Worm (Caenorhabditis elegans) whole organism, L4 larva: ENCODE data around the gene tag-280.

Source experiments
- F10B5.3 ChIP-seq: sonication (generic microtip); optimal IDR thresholded peaks from 2 replicates; lab custom pipeline; 2016; ENCODE audit warnings: mild to moderate bottlenecking, missing genetic modification characterization, missing compliant biosample characterization
- F26F4.8 ChIP-seq: fragments of 200-800 bp; sonication (Bioruptor generic); conservative IDR thresholded peaks from 2 replicates; pipeline ENCODE4 v1.3.6; 2022; ENCODE audit warnings: missing genetic modification characterization, missing compliant biosample characterization
- F37D6.2 ChIP-seq: sonication (generic microtip); optimal IDR thresholded peaks from 2 replicates; lab custom pipeline; 2016; ENCODE audit warnings: mild to moderate bottlenecking, missing genetic modification characterization, missing compliant biosample characterization
- Y75B8A.6 ChIP-seq: fragments of 200-800 bp; sonication (Bioruptor generic); IDR thresholded peaks from 2 replicates; pipeline ENCODE4 v1.3.6; 2022; ENCODE audit warnings: missing genetic modification reagents, missing genetic modification characterization, missing compliant biosample characterization
- aha-1 ChIP-seq: fragments of 150-350 bp; peaks from one replicate; lab custom pipeline; 2014; ENCODE audit warnings: missing biosample characterization, missing genetic modification characterization
- ceh-32 ChIP-seq: sonication (generic microtip); optimal IDR thresholded peaks from 2 replicates; lab custom pipeline; 2016; ENCODE audit warnings: mild to moderate bottlenecking, missing genetic modification characterization, missing compliant biosample characterization; ENCODE audit not compliant: poor library complexity
- ceh-62 ChIP-seq: sonication (generic microtip); optimal IDR thresholded peaks from 2 replicates; lab custom pipeline; 2017; ENCODE audit warnings: missing biosample characterization, missing genetic modification characterization
- ces-1 ChIP-seq: fragments of 150-350 bp; sonication (generic microtip); optimal IDR thresholded peaks from 4 replicates; lab custom pipeline; 2014; ENCODE audit warnings: missing biosample characterization, missing genetic modification reagents, missing genetic modification characterization
- cey-2 ChIP-seq: sonication (generic microtip); optimal IDR thresholded peaks from 3 replicates; lab custom pipeline; 2017; ENCODE audit warnings: missing genetic modification characterization, mild to moderate bottlenecking, missing compliant biosample characterization, antibody characterized with exemption, borderline replicate concordance; ENCODE audit not compliant: insufficient read depth
- daf-19 ChIP-seq: fragments of 200-800 bp; sonication (Bioruptor generic); conservative IDR thresholded peaks from 2 replicates; pipeline ENCODE4 v1.3.6; 2022; ENCODE audit warnings: missing genetic modification characterization, missing compliant biosample characterization
- dpl-1 ChIP-seq: fragments of 150-350 bp; optimal IDR thresholded peaks from 2 replicates; lab custom pipeline; 2014; ENCODE audit warnings: missing biosample characterization, missing genetic modification reagents, missing genetic modification characterization
- fkh-10 ChIP-seq: fragments of 150-350 bp; optimal IDR thresholded peaks from 2 replicates; lab custom pipeline; 2014; ENCODE audit warnings: missing biosample characterization, missing genetic modification reagents, missing genetic modification characterization
- gei-8 ChIP-seq: fragments of 200-800 bp; sonication (Bioruptor generic); optimal IDR thresholded peaks from 2 replicates; lab custom pipeline; 2018; ENCODE audit warnings: mild to moderate bottlenecking, missing genetic modification characterization, missing compliant biosample characterization
- lim-7 ChIP-seq: fragments of 200-800 bp; sonication (Bioruptor generic); IDR thresholded peaks from 2 replicates; pipeline ENCODE4 v1.3.6; 2022; ENCODE audit warnings: missing genetic modification characterization, missing compliant biosample characterization
- lin-15B ChIP-seq: fragments of 150-350 bp; sonication (generic microtip); optimal IDR thresholded peaks from 3 replicates; lab custom pipeline; 2014; ENCODE audit warnings: missing biosample characterization, missing genetic modification characterization
- madf-9 ChIP-seq: fragments of 200-800 bp; sonication (Bioruptor generic); conservative IDR thresholded peaks from 2 replicates; pipeline ENCODE4 v1.3.6; 2022; ENCODE audit warnings: missing genetic modification reagents, missing genetic modification characterization, missing compliant biosample characterization
- nhr-10 ChIP-seq: fragments of 150-350 bp; optimal IDR thresholded peaks from 2 replicates; lab custom pipeline; 2014; ENCODE audit warnings: missing biosample characterization, missing genetic modification characterization
- nhr-25 ChIP-seq: sonication (generic microtip); optimal IDR thresholded peaks from 2 replicates; lab custom pipeline; 2017; ENCODE audit warnings: missing genetic modification characterization, mild to moderate bottlenecking, missing compliant biosample characterization, antibody characterized with exemption, moderate library complexity, borderline replicate concordance; ENCODE audit not compliant: insufficient read depth
- nhr-41 ChIP-seq: fragments of 200-800 bp; sonication (Bioruptor generic); IDR thresholded peaks from 2 replicates; pipeline ENCODE4 v1.3.6; 2022; ENCODE audit warnings: missing genetic modification reagents, missing genetic modification characterization, missing compliant biosample characterization
- rbr-2 ChIP-seq: sonication (generic microtip); optimal IDR thresholded peaks from 2 replicates; lab custom pipeline; 2016; ENCODE audit warnings: missing genotype, missing genetic modification characterization, missing compliant biosample characterization
- sdz-12 ChIP-seq: fragments of 200-800 bp; sonication (Bioruptor generic); optimal IDR thresholded peaks from 2 replicates; lab custom pipeline; 2018; ENCODE audit warnings: mild to moderate bottlenecking, missing genetic modification characterization, missing compliant biosample characterization
- set-16 ChIP-seq: fragments of 200-800 bp; sonication (Bioruptor generic); IDR thresholded peaks from 2 replicates; pipeline ENCODE4 v1.3.6; 2022; ENCODE audit warnings: missing genetic modification reagents, missing genetic modification characterization, missing compliant biosample characterization
- tag-97 ChIP-seq: fragments of 200-800 bp; sonication (Bioruptor generic); IDR thresholded peaks from 2 replicates; pipeline ENCODE4 v1.3.6; 2022; ENCODE audit warnings: missing genetic modification characterization, missing compliant biosample characterization
- unc-130 ChIP-seq: sonication (generic microtip); optimal IDR thresholded peaks from 2 replicates; lab custom pipeline; 2016; ENCODE audit warnings: missing genetic modification reagents, missing genetic modification characterization, missing compliant biosample characterization
- vab-7 ChIP-seq: fragments of 200-800 bp; sonication (Bioruptor generic); IDR thresholded peaks from 2 replicates; pipeline ENCODE4 v1.3.6; 2022; ENCODE audit warnings: missing genetic modification reagents, missing genetic modification characterization, missing compliant biosample characterization
- zip-11 ChIP-seq: fragments of 200-800 bp; sonication (Bioruptor generic); IDR thresholded peaks from 2 replicates; pipeline ENCODE4 v1.3.6; 2022; ENCODE audit warnings: missing genetic modification characterization, missing compliant biosample characterization
- ztf-7 ChIP-seq: fragments of 150-350 bp; optimal IDR thresholded peaks from 2 replicates; lab custom pipeline; 2014; ENCODE audit warnings: missing biosample characterization, missing genetic modification characterization

Gene tag-280

DNA sequence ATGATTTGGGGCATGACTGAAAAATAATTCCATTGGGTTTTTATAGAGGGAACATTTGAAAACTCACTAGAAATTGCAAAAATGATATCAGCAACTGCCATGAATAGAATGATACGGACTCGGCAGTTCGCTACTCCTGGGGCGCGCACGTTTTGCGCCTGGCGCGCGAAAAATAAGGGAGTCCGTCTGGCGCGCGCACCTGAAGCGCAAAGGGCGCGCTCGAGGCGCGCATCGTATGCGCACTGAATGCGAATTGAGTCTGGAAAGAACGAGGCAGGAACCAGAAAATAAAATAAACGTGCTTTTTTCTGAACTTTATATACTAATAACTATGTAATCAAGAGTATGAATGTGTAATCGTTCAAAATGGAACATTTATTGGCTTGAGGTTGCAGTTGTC, 19.3 kb upstream of the tag-280 start, which contains the start of gene Y57A10C.10:
Y57A10C.10 (minus strand) TSS at position 101 of the 400 bp plus-strand sequence.
- TF ChIP-seq set-16 (GFP tag; lab: Robert Waterston, UW): peak; percentile 12; the same call in 1 of the 2 replicates

DNA sequence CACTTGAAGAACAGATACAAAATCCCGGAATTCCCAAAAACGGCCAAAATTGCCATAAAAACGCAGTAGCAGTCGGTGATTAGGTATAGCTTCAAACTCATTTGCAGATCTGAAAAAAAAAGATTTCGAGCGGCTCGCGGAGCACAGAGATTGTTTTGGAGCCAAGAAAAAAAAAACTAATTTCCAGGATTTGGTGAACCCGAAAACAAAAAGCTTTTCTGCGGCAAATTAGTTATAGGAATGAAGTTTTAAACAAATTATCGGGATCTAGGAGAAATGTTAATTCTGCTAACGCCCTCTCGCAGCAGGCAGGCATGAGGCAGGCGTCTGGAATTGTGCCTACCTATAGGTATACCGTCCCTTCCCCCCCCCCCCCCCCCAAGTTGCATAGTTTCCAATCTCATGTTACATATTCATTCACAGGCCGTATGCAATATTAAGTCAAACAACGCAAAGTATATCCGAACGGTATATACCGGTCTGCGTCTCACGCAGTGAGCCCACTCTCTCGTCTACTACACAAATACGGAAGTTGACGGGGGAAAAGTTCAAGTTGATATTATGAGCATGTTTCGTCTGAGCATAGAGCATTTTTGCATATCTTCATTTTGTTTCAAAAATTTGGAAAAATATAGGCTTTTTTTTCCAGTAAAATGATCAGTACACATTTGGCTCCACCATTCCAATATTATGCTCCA, 15.6 kb upstream of the tag-280 start, which contains the start of the genes W05H5.1 and pitr-6:
W05H5.1 (minus strand) TSS at position 101 of the 698 bp plus-strand sequence.
pitr-6 (plus strand) TSS at position 648 of the 698 bp plus-strand sequence.
- TF ChIP-seq Y75B8A.6 (GFP tag; lab: Robert Waterston, UW) (no peak), ceh-32 (tag; lab: Kevin White, UChicago) (no peak), ceh-62 (tag; lab: Kevin White, UChicago) (no peak), aha-1 (tag; lab: Kevin White, UChicago) (peak; percentile 55)

DNA sequence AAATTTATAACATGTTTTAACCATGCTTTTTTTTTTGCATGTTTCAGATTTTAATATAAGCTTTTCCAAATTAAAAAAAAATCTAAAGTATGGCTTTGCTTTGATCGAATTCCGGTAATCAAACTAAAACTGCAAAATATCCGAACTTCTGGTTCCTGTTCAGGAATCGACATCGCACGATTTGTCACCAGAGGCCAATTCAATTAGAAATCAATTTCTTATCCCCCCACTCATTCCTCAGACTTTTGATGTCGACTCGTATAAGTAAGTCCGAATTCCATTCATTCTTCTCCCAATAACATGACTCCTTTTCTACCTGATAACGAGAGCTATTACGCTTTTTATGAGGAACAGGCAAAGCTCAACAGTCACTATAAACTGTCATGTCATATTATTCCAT, 12.2 kb upstream of the tag-280 start, which contains the start of gene srh-27:
srh-27 (plus strand) TSS at position 301 of the 400 bp plus-strand sequence.
- TF ChIP-seq gei-8 (GFP tag; lab: Kevin White, UChicago) (no peak), rbr-2 (tag; lab: Kevin White, UChicago) (no peak), sdz-12 (no peak), F10B5.3 (tag; lab: Kevin White, UChicago) (no peak), lim-7 (GFP tag; lab: Robert Waterston, UW) (no peak), lin-15B (tag; lab: Kevin White, UChicago) (no peak), unc-130 (GFP tag; lab: Kevin White, UChicago) (no peak), tag-97 (GFP tag; lab: Robert Waterston, UW) (no peak), madf-9 (no peak), daf-19 (no peak)

DNA sequence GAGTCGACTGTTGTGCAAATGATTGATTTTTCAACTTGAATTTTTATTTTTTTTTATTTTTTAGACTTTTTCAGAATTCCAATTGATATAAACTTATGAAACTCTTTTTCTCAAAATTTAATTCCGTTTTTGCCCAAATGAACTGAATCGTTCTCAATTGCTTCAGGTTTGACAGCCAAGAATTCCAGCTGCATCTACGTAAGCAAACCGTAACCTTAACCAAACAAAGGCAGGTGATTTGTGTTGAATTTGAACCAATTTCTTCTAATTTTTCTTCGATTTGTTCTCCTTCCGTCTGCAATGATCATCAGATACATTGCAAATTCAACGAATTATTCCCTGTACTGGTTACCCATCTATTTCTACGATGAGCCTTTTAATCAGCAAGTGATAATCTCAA, 10.6 kb upstream of the tag-280 start, which contains the start of gene sre-34:
sre-34 (plus strand) TSS at position 301 of the 400 bp plus-strand sequence.
- no peak for TF ChIP-seq zip-11
- no peak for TF ChIP-seq rbr-2 (tag; lab: Kevin White, UChicago)
- TF ChIP-seq vab-7 (GFP tag; lab: Robert Waterston, UW): no peak
- TF ChIP-seq ces-1 (GFP tag; lab: Kevin White, UChicago): no peak
- TF ChIP-seq nhr-41: no peak
- TF ChIP-seq fkh-10 (GFP tag; lab: Kevin White, UChicago): no peak
- no peak for TF ChIP-seq dpl-1
- no peak for TF ChIP-seq cey-2 (tag; lab: Kevin White, UChicago)
- TF ChIP-seq ztf-7 (tag; lab: Kevin White, UChicago): no peak
- no peak for TF ChIP-seq F37D6.2 (tag; lab: Kevin White, UChicago)
- TF ChIP-seq nhr-25 (tag; lab: Kevin White, UChicago): no peak
- TF ChIP-seq Y75B8A.6 (GFP tag; lab: Robert Waterston, UW): no peak
- TF ChIP-seq F26F4.8 (GFP tag; lab: Robert Waterston, UW): no peak
- TF ChIP-seq ceh-62 (tag; lab: Kevin White, UChicago): no peak
- no peak for TF ChIP-seq ceh-32 (tag; lab: Kevin White, UChicago)

DNA sequence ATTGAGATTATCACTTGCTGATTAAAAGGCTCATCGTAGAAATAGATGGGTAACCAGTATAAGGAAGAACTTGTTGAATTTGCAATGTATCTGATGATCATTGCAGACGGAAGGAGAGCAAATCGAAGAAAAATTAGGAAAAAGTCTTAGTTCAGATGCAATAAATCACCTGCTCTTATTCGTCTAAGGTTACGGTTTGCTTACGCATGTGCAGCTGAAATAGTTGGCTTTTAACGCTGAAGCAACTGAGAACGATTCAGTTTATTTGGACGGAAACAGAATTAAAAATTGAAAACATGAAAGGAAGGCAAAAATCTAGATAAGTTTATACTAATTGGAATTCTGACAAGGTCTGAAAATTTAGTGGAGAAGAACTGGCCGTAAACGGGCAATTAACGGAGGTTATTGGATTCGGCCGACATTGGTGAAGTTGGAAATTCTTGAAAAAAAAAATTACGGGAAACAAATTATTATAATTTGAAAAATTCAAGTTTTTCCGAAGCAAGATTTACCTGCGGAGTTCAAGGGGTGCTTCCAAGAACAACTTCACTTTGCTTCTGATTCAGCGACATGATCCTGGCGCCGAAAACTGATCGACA, 7.6 kb upstream of the tag-280 start, which contains the start of the genes sre-35 and sre-33:
sre-35 (minus strand) TSS at position 101 of the 599 bp plus-strand sequence.
sre-33 (plus strand) TSS at position 549 of the 599 bp plus-strand sequence.
- TF ChIP-seq aha-1 (tag; lab: Kevin White, UChicago) (peak; percentile 81), nhr-10 (no peak)
- TF ChIP-seq, all 104 proteins: peak for 1

DNA sequence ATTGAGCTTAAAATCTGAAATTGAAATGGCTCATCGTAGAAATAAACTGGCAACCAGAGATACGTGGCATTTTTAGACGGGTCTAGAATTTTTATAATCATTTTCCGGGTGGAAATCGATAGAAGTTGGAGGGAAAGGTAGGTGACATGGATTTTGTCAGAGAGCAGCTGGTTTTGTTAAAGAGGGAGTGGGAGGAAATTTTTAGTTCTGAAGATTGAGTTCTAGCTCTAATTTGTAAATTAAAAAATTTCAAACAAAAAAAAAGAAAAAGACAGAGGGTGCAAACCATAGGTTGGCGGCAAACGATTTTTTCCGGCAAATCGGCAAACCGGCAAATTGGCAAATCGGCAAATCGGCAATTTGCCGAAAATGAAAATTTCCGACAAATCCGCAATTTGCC, 3.8 kb upstream of the tag-280 start, which contains the start of gene sre-32:
sre-32 (minus strand) TSS at position 101 of the 400 bp plus-strand sequence.
- no peak for TF ChIP-seq Y75B8A.6 (GFP tag; lab: Robert Waterston, UW)
